Fruit fly (Drosophila melanogaster) S2 (cell line): ENCODE measurements around the gene Task7.

Source experiments
- CG8478 ChIP-seq: fragments of >200 bp; optimal IDR thresholded peaks from 2 replicates; lab custom pipeline; 2018
- CTCF ChIP-seq, 2 experiments: fragments of >200 bp; optimal IDR thresholded peaks; 2 replicates each; lab custom pipeline; 2018

- TF ChIP-seq CTCF (optimal IDR thresholded peaks at IDR 0.05; lab: Kevin White, UChicago) (no peak), CG8478 (no peak)
Observed at dm6 chr3R:9436358-9436972, 24.4 kb upstream of the Task7 start.
